Worm (Caenorhabditis elegans) whole organism, young adult: ENCODE measurements around the gene Y69A2AR.46.

Source experiments
- B0019.2 ChIP-seq: fragments of 200-800 bp; sonication (Bioruptor generic); conservative IDR thresholded peaks from 2 replicates; pipeline ENCODE4 v1.3.6; 2022; ENCODE audit warnings: missing genetic modification reagents, missing genetic modification characterization, missing compliant biosample characterization
- Y56A3A.18 ChIP-seq: fragments of 200-800 bp; sonication (Bioruptor generic); IDR thresholded peaks from 2 replicates; pipeline ENCODE4 v1.3.6; 2022; ENCODE audit warnings: missing genetic modification reagents, missing genetic modification characterization, missing compliant biosample characterization
- Y67H2A.10 ChIP-seq: fragments of 200-800 bp; sonication (Bioruptor generic); conservative IDR thresholded peaks from 2 replicates; pipeline ENCODE4 v1.3.6; 2022; ENCODE audit warnings: missing genetic modification reagents, missing genetic modification characterization, missing compliant biosample characterization
- dpl-1 ChIP-seq: fragments of 150-350 bp; optimal IDR thresholded peaks from 2 replicates; lab custom pipeline; 2014; ENCODE audit warnings: missing biosample characterization, missing genetic modification reagents, missing genetic modification characterization
- tbx-9 ChIP-seq: sonication (generic microtip); optimal IDR thresholded peaks from 2 replicates; lab custom pipeline; 2016; ENCODE audit warnings: borderline replicate concordance, missing genetic modification characterization, inconsistent platforms, missing compliant biosample characterization
- unc-130 ChIP-seq: sonication (generic microtip); optimal IDR thresholded peaks from 2 replicates; lab custom pipeline; 2016; ENCODE audit warnings: missing genetic modification reagents, missing genetic modification characterization, missing compliant biosample characterization
- zim-3 ChIP-seq: sonication (generic microtip); optimal IDR thresholded peaks from 2 replicates; lab custom pipeline; 2017; ENCODE audit warnings: mild to moderate bottlenecking, missing genetic modification characterization, moderate library complexity, missing compliant biosample characterization
- ztf-26 ChIP-seq: sonication (generic microtip); optimal IDR thresholded peaks from 2 replicates; lab custom pipeline; 2017; ENCODE audit warnings: missing genetic modification characterization, missing compliant biosample characterization

- TF ChIP-seq unc-130 (no peak), Y56A3A.18 (GFP tag; lab: Robert Waterston, UW) (no peak), tbx-9 (tag; lab: Kevin White, UChicago) (no peak), zim-3 (no peak), ztf-26 (tag; lab: Kevin White, UChicago) (no peak), B0019.2 (GFP tag; lab: Robert Waterston, UW) (no peak), dpl-1 (GFP tag; lab: Kevin White, UChicago) (no peak), Y67H2A.10 (GFP tag; lab: Robert Waterston, UW) (no peak)
Measured at ce11 chrIV:2606572-2606971, 45.1 kb downstream of the Y69A2AR.46 start.
